Fruit fly (Drosophila melanogaster) whole organism, embryonic: ENCODE data around the gene Cpsf5.

Experiments used
- Ada2b ChIP-seq: fragments of 200-800 bp; sonication (Bioruptor generic); IDR thresholded peaks from 2 replicates; pipeline ENCODE4 v1.3.6; 2022; ENCODE audit warnings: missing biosample characterization, missing genetic modification characterization
- Bdp1 ChIP-seq: fragments of 200-800 bp; sonication (Bioruptor generic); optimal IDR thresholded peaks from 3 replicates; lab custom pipeline; 2016; ENCODE audit warnings: missing biosample characterization, missing genetic modification characterization
- C15 ChIP-seq: fragments of 200-800 bp; sonication (Bioruptor generic); IDR thresholded peaks from 3 replicates; pipeline ENCODE4 v1.3.6; 2022; ENCODE audit warnings: missing biosample characterization, missing genetic modification characterization
- CG10321 ChIP-seq: fragments of 200-800 bp; sonication (Bioruptor generic); IDR thresholded peaks from 2 replicates; pipeline ENCODE4 v1.3.6; 2022; ENCODE audit warnings: missing biosample characterization, missing genetic modification characterization
- CG10543 ChIP-seq: fragments of 200-800 bp; sonication (Bioruptor generic); optimal IDR thresholded peaks from 3 replicates; lab custom pipeline; 2017; ENCODE audit warnings: missing biosample characterization, mild to moderate bottlenecking, missing genetic modification characterization, moderate library complexity
- CG11085 ChIP-seq: fragments of 200-800 bp; sonication (Bioruptor generic); IDR thresholded peaks from 2 replicates; pipeline ENCODE4 v1.3.6; 2022; ENCODE audit warnings: missing biosample characterization, missing genetic modification characterization
- CG11504 ChIP-seq: fragments of 200-800 bp; sonication (Bioruptor generic); optimal IDR thresholded peaks from 3 replicates; lab custom pipeline; 2019; ENCODE audit warnings: missing biosample characterization, mild to moderate bottlenecking, missing genetic modification characterization, moderate library complexity
- CG12155 ChIP-seq: fragments of 200-800 bp; sonication (Bioruptor generic); optimal IDR thresholded peaks from 3 replicates; lab custom pipeline; 2016; ENCODE audit warnings: missing biosample characterization, missing genetic modification characterization
- CG14050 ChIP-seq: fragments of 200-800 bp; sonication (Bioruptor generic); IDR thresholded peaks from 3 replicates; pipeline ENCODE4 v1.3.6; 2022; ENCODE audit warnings: missing biosample characterization, missing genetic modification characterization
- CG1647 ChIP-seq: fragments of 200-800 bp; sonication (Bioruptor generic); optimal IDR thresholded peaks from 3 replicates; lab custom pipeline; 2016; ENCODE audit warnings: missing biosample characterization, missing genetic modification characterization
- CG16815 ChIP-seq: fragments of 200-800 bp; sonication (Bioruptor generic); optimal IDR thresholded peaks from 3 replicates; lab custom pipeline; 2017; ENCODE audit warnings: missing biosample characterization, mild to moderate bottlenecking, missing genetic modification characterization
- CG2889 ChIP-seq: fragments of 200-800 bp; sonication (Bioruptor generic); IDR thresholded peaks from 3 replicates; pipeline ENCODE4 v1.3.6; 2022; ENCODE audit warnings: missing biosample characterization, missing genetic modification characterization
- CG30020 ChIP-seq: fragments of 200-800 bp; optimal IDR thresholded peaks from 2 replicates; lab custom pipeline; 2019; ENCODE audit warnings: missing biosample characterization, mild to moderate bottlenecking, missing genetic modification characterization, moderate library complexity
- CG3726 ChIP-seq: fragments of 200-800 bp; sonication (Bioruptor generic); IDR thresholded peaks from 3 replicates; pipeline ENCODE4, ENCODE4 v1.3.6; 2022; ENCODE audit warnings: missing biosample characterization, missing genetic modification characterization
- CG4707 ChIP-seq: fragments of 200-800 bp; sonication (Bioruptor generic); optimal IDR thresholded peaks from 2 replicates; lab custom pipeline; 2018; ENCODE audit warnings: missing biosample characterization, mild to moderate bottlenecking, missing genetic modification characterization, moderate library complexity
- CG6765 ChIP-seq: fragments of 200-800 bp; sonication (Bioruptor generic); optimal IDR thresholded peaks from 3 replicates; lab custom pipeline; 2017; ENCODE audit warnings: missing biosample characterization, mild to moderate bottlenecking, missing genetic modification characterization
- CG9817 ChIP-seq: fragments of 200-800 bp; sonication (Bioruptor generic); optimal IDR thresholded peaks from 2 replicates; lab custom pipeline; 2018; ENCODE audit warnings: missing biosample characterization, mild to moderate bottlenecking, missing genetic modification characterization, moderate library complexity
- CHES-1-like ChIP-seq: fragments of 200-800 bp; sonication (Bioruptor generic); optimal IDR thresholded peaks from 2 replicates; lab custom pipeline; 2016; ENCODE audit warnings: missing biosample characterization, missing genetic modification characterization
- D19B ChIP-seq: fragments of 200-800 bp; sonication (Bioruptor generic); optimal IDR thresholded peaks from 2 replicates; lab custom pipeline; 2017; ENCODE audit warnings: missing biosample characterization, mild to moderate bottlenecking, missing genetic modification characterization
- Dip3 ChIP-seq: fragments of 200-800 bp; sonication (Bioruptor generic); optimal IDR thresholded peaks from 3 replicates; lab custom pipeline; 2016; ENCODE audit warnings: missing biosample characterization, missing genetic modification characterization
- HHEX ChIP-seq: fragments of 200-800 bp; sonication (Bioruptor generic); optimal IDR thresholded peaks from 3 replicates; lab custom pipeline; 2017; ENCODE audit warnings: missing biosample characterization, mild to moderate bottlenecking, missing genetic modification characterization, missing genetic modification reagents
- HLH54F ChIP-seq: fragments of 200-800 bp; sonication (Bioruptor generic); optimal IDR thresholded peaks from 3 replicates; lab custom pipeline; 2016; ENCODE audit warnings: missing biosample characterization, missing genetic modification characterization
- Max ChIP-seq: fragments of 200-800 bp; sonication (Bioruptor generic); optimal IDR thresholded peaks from 2 replicates; lab custom pipeline; 2016; ENCODE audit warnings: missing biosample characterization, mild to moderate bottlenecking, missing genetic modification characterization
- Med ChIP-seq: fragments of 200-800 bp; sonication (Bioruptor generic); peaks from one replicate; lab custom pipeline; 2016; ENCODE audit warnings: missing biosample characterization, missing genetic modification characterization, mild to moderate bottlenecking, inconsistent platforms, moderate library complexity
- Meics ChIP-seq: fragments of 200-800 bp; sonication (Bioruptor generic); optimal IDR thresholded peaks from 2 replicates; lab custom pipeline; 2017; ENCODE audit warnings: missing biosample characterization, mild to moderate bottlenecking, missing genetic modification characterization
- Mes4 ChIP-seq: fragments of 200-800 bp; sonication (Bioruptor generic); optimal IDR thresholded peaks from 2 replicates; lab custom pipeline; 2016; ENCODE audit warnings: missing biosample characterization, missing genetic modification characterization
- Neu2 ChIP-seq: fragments of 200-800 bp; sonication (Bioruptor generic); optimal IDR thresholded peaks from 3 replicates; lab custom pipeline; 2016; ENCODE audit warnings: missing biosample characterization, missing genetic modification characterization, borderline replicate concordance
- Nf-YC ChIP-seq: fragments of 200-800 bp; optimal IDR thresholded peaks from 3 replicates; lab custom pipeline; 2019; ENCODE audit warnings: missing biosample characterization, mild to moderate bottlenecking, missing genetic modification characterization, moderate library complexity
- NfI ChIP-seq: fragments of 200-800 bp; sonication (Bioruptor generic); optimal IDR thresholded peaks from 3 replicates; lab custom pipeline; 2018; ENCODE audit warnings: missing biosample characterization, mild to moderate bottlenecking, missing genetic modification characterization, moderate library complexity
- Optix ChIP-seq: fragments of 200-800 bp; sonication (Bioruptor generic); IDR thresholded peaks from 3 replicates; pipeline ENCODE4 v1.3.6; 2022; ENCODE audit warnings: missing biosample characterization, missing genetic modification characterization
- PHDP ChIP-seq: fragments of 200-800 bp; sonication (Bioruptor generic); optimal IDR thresholded peaks from 3 replicates; lab custom pipeline; 2018; ENCODE audit warnings: missing biosample characterization, mild to moderate bottlenecking, missing genetic modification characterization, moderate library complexity
- Ptx1 ChIP-seq: fragments of 200-800 bp; sonication (Bioruptor generic); IDR thresholded peaks from 2 replicates; pipeline ENCODE4 v1.3.6; 2022; ENCODE audit warnings: missing biosample characterization, missing genetic modification characterization
- Spps ChIP-seq: fragments of 200-800 bp; sonication (Bioruptor generic); optimal IDR thresholded peaks from 2 replicates; lab custom pipeline; 2018; ENCODE audit warnings: missing biosample characterization, mild to moderate bottlenecking, missing genetic modification characterization
- bab2 ChIP-seq: fragments of 200-800 bp; sonication (Bioruptor generic); optimal IDR thresholded peaks from 2 replicates; lab custom pipeline; 2016; ENCODE audit warnings: missing biosample characterization, missing genetic modification characterization
- emc ChIP-seq: fragments of 200-800 bp; sonication (Bioruptor generic); optimal IDR thresholded peaks from 2 replicates; lab custom pipeline; 2016; ENCODE audit warnings: missing biosample characterization, missing genetic modification characterization
- ewg ChIP-seq: fragments of 200-800 bp; sonication (Bioruptor generic); optimal IDR thresholded peaks from 3 replicates; lab custom pipeline; 2017; ENCODE audit warnings: mild to moderate bottlenecking, missing biosample characterization, missing genetic modification reagents, missing genetic modification characterization
- fd102C ChIP-seq: fragments of 200-800 bp; sonication (Bioruptor generic); optimal IDR thresholded peaks from 2 replicates; lab custom pipeline; 2018; ENCODE audit warnings: missing biosample characterization, mild to moderate bottlenecking, missing genetic modification characterization, moderate library complexity
- hbn ChIP-seq: fragments of 200-800 bp; sonication (Bioruptor generic); IDR thresholded peaks from 2 replicates; pipeline ENCODE4 v1.3.6; 2022; ENCODE audit warnings: missing biosample characterization, missing genetic modification characterization; ENCODE audit not compliant: partially characterized antibody
- inv ChIP-seq: fragments of 200-800 bp; sonication (Bioruptor generic); IDR thresholded peaks from 2 replicates; pipeline ENCODE4 v1.3.6; 2022; ENCODE audit warnings: missing biosample characterization, missing genetic modification characterization; ENCODE audit not compliant: partially characterized antibody
- kay ChIP-seq: fragments of 200-800 bp; sonication (Bioruptor generic); optimal IDR thresholded peaks from 2 replicates; lab custom pipeline; 2016; ENCODE audit warnings: missing biosample characterization, missing genetic modification characterization
- lmd ChIP-seq: fragments of 200-800 bp; sonication (Bioruptor generic); IDR thresholded peaks from 2 replicates; pipeline ENCODE4 v1.3.6; 2022; ENCODE audit warnings: missing biosample characterization, missing genetic modification characterization
- mirr ChIP-seq: fragments of 200-800 bp; sonication (Bioruptor generic); optimal IDR thresholded peaks from 3 replicates; lab custom pipeline; 2018; ENCODE audit warnings: missing biosample characterization, mild to moderate bottlenecking, missing genetic modification characterization
- nmo ChIP-seq: fragments of 200-800 bp; sonication (Bioruptor generic); optimal IDR thresholded peaks from 2 replicates; lab custom pipeline; 2018; ENCODE audit warnings: missing biosample characterization, mild to moderate bottlenecking, missing genetic modification characterization, moderate library complexity
- pan ChIP-seq, 4 experiments: fragments of >200 bp in 3 of 4; fragments of 200-800 bp in 1 of 4; sonication (Bioruptor generic) in 1 of 4; optimal IDR thresholded peaks in 3 of 4; IDR thresholded peaks in 1 of 4; 2 replicates each; pipeline versions ENCODE4 v1.3.6 to Lab custom; 2017 to 2022; ENCODE audit warnings: missing biosample characterization in 2 of 4, missing genetic modification characterization in 2 of 4, mixed read lengths in 1 of 4
- shn ChIP-seq: fragments of 200-800 bp; sonication (Bioruptor generic); optimal IDR thresholded peaks from 3 replicates; lab custom pipeline; 2016; ENCODE audit warnings: missing biosample characterization, missing genetic modification characterization
- tap ChIP-seq: fragments of 200-800 bp; optimal IDR thresholded peaks from 3 replicates; lab custom pipeline; 2019; ENCODE audit warnings: missing biosample characterization, mild to moderate bottlenecking, missing genetic modification characterization, moderate library complexity
- toy ChIP-seq: fragments of 200-800 bp; sonication (Bioruptor generic); IDR thresholded peaks from 2 replicates; pipeline ENCODE4 v1.3.6; 2022; ENCODE audit warnings: missing biosample characterization, missing genetic modification characterization
- trem ChIP-seq: fragments of 200-800 bp; optimal IDR thresholded peaks from 3 replicates; lab custom pipeline; 2019; ENCODE audit warnings: missing biosample characterization, mild to moderate bottlenecking, missing genetic modification characterization, moderate library complexity
- vnd ChIP-seq: fragments of 200-800 bp; sonication (Bioruptor generic); IDR thresholded peaks from 3 replicates; pipeline ENCODE4 v1.3.6; 2022; ENCODE audit warnings: missing biosample characterization, missing genetic modification characterization; ENCODE audit not compliant: partially characterized antibody

The Cpsf5 gene

dm6 chr3L:9373374-9374004, 37.3 kb upstream of the Cpsf5 start (continued):
- no peak for TF ChIP-seq mirr (GFP tag; lab: Kevin White, UChicago)
- peak; percentile 46 for TF ChIP-seq Spps (tag; lab: Kevin White, UChicago)
- no peak for TF ChIP-seq C15 (GFP tag; lab: Robert Waterston, UW)
- peak; percentile 71 for TF ChIP-seq Ptx1
- TF ChIP-seq CG14050, result peak; percentile 59
- TF ChIP-seq CG10543 (GFP tag; lab: Kevin White, UChicago), result peak; percentile 49
- no peak for TF ChIP-seq CG16815 (GFP tag; lab: Kevin White, UChicago)
- peak; percentile 77 for TF ChIP-seq HHEX (GFP tag; lab: Kevin White, UChicago)
- TF ChIP-seq pan (optimal IDR thresholded peaks at IDR 0.05; lab: Kevin White, UChicago), result no peak
- TF ChIP-seq pan (GFP tag; optimal IDR thresholded peaks at IDR 0.05 in 1 of 2, IDR thresholded peaks at IDR 0.05 in 1 of 2), result peak in 1 of 2 experiments; percentile 50
- no peak for TF ChIP-seq CG4707 (GFP tag; lab: Kevin White, UChicago)
- TF ChIP-seq fd102C, result no peak
- peak; percentile 60 for TF ChIP-seq ewg (GFP tag; lab: Kevin White, UChicago)
- 0 out of 3 replicates have a peak, but pooled peaks have one; percentile 40 for TF ChIP-seq CG3726 (GFP tag; lab: Robert Waterston, UW)
- TF ChIP-seq CG12155 (GFP tag; lab: Kevin White, UChicago), result peak; percentile 49
- no peak for TF ChIP-seq Bdp1 (GFP tag; lab: Kevin White, UChicago)
- no peak for TF ChIP-seq vnd (GFP tag; lab: Robert Waterston, UW)
- TF ChIP-seq Mes4, result no peak
- TF ChIP-seq Optix, result peak; percentile 56; the same call in 1 of the 3 replicates
- no peak for TF ChIP-seq Neu2 (GFP tag; lab: Kevin White, UChicago)
- TF ChIP-seq kay (GFP tag; lab: Kevin White, UChicago), result no peak
- TF ChIP-seq bab2 (GFP tag; lab: Kevin White, UChicago), result peak; percentile 17
- TF ChIP-seq CG2889 (GFP tag; lab: Robert Waterston, UW), result no peak
- peak; percentile 75 for TF ChIP-seq lmd (GFP tag; lab: Robert Waterston, UW)
- TF ChIP-seq CG10321 (GFP tag; lab: Robert Waterston, UW), result no peak
- no peak for TF ChIP-seq CHES-1-like (GFP tag; lab: Kevin White, UChicago)
- no peak for TF ChIP-seq hbn (GFP tag; lab: Robert Waterston, UW)
- peak; percentile 73 for TF ChIP-seq PHDP (tag; lab: Kevin White, UChicago)
- no peak for TF ChIP-seq emc (GFP tag; lab: Kevin White, UChicago)
- peak; percentile 54 for TF ChIP-seq CG6765
- peak; percentile 81 for TF ChIP-seq Ada2b (GFP tag; lab: Robert Waterston, UW)
- TF ChIP-seq inv, result no peak
- TF ChIP-seq Dip3 (GFP tag; lab: Kevin White, UChicago), result peak; percentile 34
- peak; percentile 56 for TF ChIP-seq trem (tag; lab: Kevin White, UChicago)
- peak; percentile 30 for TF ChIP-seq Max (GFP tag; lab: Kevin White, UChicago)
- peak; percentile 71 for TF ChIP-seq Meics (GFP tag; lab: Kevin White, UChicago)
- peak; percentile 29 for TF ChIP-seq D19B
- no peak for TF ChIP-seq CG1647 (GFP tag; lab: Kevin White, UChicago)
- peak; percentile 67 for TF ChIP-seq NfI (GFP tag; lab: Kevin White, UChicago)
- peak; percentile 59 for TF ChIP-seq tap (tag; lab: Kevin White, UChicago)
- TF ChIP-seq CG9817, result peak; percentile 39
- TF ChIP-seq CG30020, result no peak
- TF ChIP-seq toy (GFP tag; lab: Robert Waterston, UW), result 0 out of 2 replicates have a peak, but pooled peaks have one; percentile 29
- no peak for TF ChIP-seq HLH54F (GFP tag; lab: Kevin White, UChicago)
- TF ChIP-seq Med, result peak; percentile 78
- TF ChIP-seq Nf-YC, result no peak
- TF ChIP-seq shn (GFP tag; lab: Kevin White, UChicago), result no peak
- TF ChIP-seq CG11504, result peak; percentile 74
- TF ChIP-seq nmo (GFP tag; lab: Kevin White, UChicago), result peak; percentile 54
- TF ChIP-seq CG11085 (GFP tag; lab: Robert Waterston, UW), result no peak
